Worm (Caenorhabditis elegans) whole organism, L3 larva: ENCODE measurements around the gene T23B5.6.

Source experiments
- egl-27 ChIP-seq: sonication (generic microtip); optimal IDR thresholded peaks from 4 replicates; lab custom pipeline; 2017; ENCODE audit warnings: missing biosample characterization, missing genetic modification reagents, missing genetic modification characterization
- fos-1 ChIP-seq: fragments of 150-350 bp; optimal IDR thresholded peaks from 2 replicates; lab custom pipeline; 2014; ENCODE audit warnings: missing biosample characterization, missing genetic modification characterization
- nhr-12 ChIP-seq: fragments of 150-350 bp; optimal IDR thresholded peaks from 2 replicates; lab custom pipeline; 2014; ENCODE audit warnings: missing biosample characterization, missing genetic modification characterization
- nhr-28 ChIP-seq: fragments of 150-350 bp; optimal IDR thresholded peaks from 2 replicates; lab custom pipeline; 2014; ENCODE audit warnings: missing biosample characterization, missing genetic modification characterization
- zag-1 ChIP-seq: fragments of 150-350 bp; optimal IDR thresholded peaks from 2 replicates; lab custom pipeline; 2014; ENCODE audit warnings: missing biosample characterization, missing genetic modification characterization

ce11 chrIV:12725228-12725627 is 48.2 kb upstream of the T23B5.6 start:
- no peak for TF ChIP-seq fos-1 (tag; lab: Kevin White, UChicago)
- TF ChIP-seq nhr-28 (tag; lab: Kevin White, UChicago): no peak
- TF ChIP-seq zag-1 (tag; lab: Kevin White, UChicago): no peak
- TF ChIP-seq nhr-12 (tag; lab: Kevin White, UChicago): no peak
- TF ChIP-seq egl-27 (tag; lab: Kevin White, UChicago): no peak
